Fruit fly (Drosophila melanogaster) whole organism, wandering third instar larva: Measurements from ENCODE around the gene TMEM216.
A peak's percentile ranks its signal among the peaks of the same experiment; 100 is the strongest.

Source experiments
- Abd-B ChIP-seq: fragments of >200 bp; optimal IDR thresholded peaks from 2 replicates; lab custom pipeline; 2017; ENCODE audit warnings: missing biosample characterization, missing genetic modification characterization
- CG32264 ChIP-seq: fragments of 200-800 bp; sonication (Bioruptor generic); optimal IDR thresholded peaks from 2 replicates; lab custom pipeline; 2016; ENCODE audit warnings: missing biosample characterization, missing genetic modification characterization
- CG9705 ChIP-seq: fragments of 200-800 bp; sonication (Bioruptor generic); optimal IDR thresholded peaks from 2 replicates; lab custom pipeline; 2018; ENCODE audit warnings: missing biosample characterization, mild to moderate bottlenecking, missing genetic modification characterization
- CrebA ChIP-seq: fragments of 200-800 bp; sonication (Bioruptor generic); optimal IDR thresholded peaks from 2 replicates; lab custom pipeline; 2016; ENCODE audit warnings: missing biosample characterization, mild to moderate bottlenecking, missing genetic modification characterization, borderline replicate concordance
- Dfd ChIP-seq: fragments of >200 bp; optimal IDR thresholded peaks from 2 replicates; lab custom pipeline; 2017; ENCODE audit warnings: missing biosample characterization, missing genetic modification characterization
- Dif ChIP-seq: fragments of 200-275, 200-300 bp; sonication (Bioruptor generic); optimal IDR thresholded peaks from 2 replicates; lab custom pipeline; 2018; ENCODE audit warnings: missing biosample characterization, missing genetic modification characterization; ENCODE audit not compliant: partially characterized antibody
- GATAd ChIP-seq: sonication (Bioruptor generic); optimal IDR thresholded peaks from 2 replicates; lab custom pipeline; 2016; ENCODE audit warnings: missing biosample characterization, missing genetic modification characterization
- HLH106 ChIP-seq: fragments of 200-800 bp; optimal IDR thresholded peaks from 3 replicates; lab custom pipeline; 2019; ENCODE audit warnings: missing biosample characterization, mild to moderate bottlenecking, missing genetic modification characterization, moderate library complexity
- Hnf4 ChIP-seq: fragments of 200-800 bp; sonication (Bioruptor generic); optimal IDR thresholded peaks from 2 replicates; lab custom pipeline; 2016; ENCODE audit warnings: missing biosample characterization, mild to moderate bottlenecking, missing genetic modification characterization
- Hr78 ChIP-seq: fragments of >200 bp; optimal IDR thresholded peaks from 2 replicates; lab custom pipeline; 2017; ENCODE audit warnings: missing biosample characterization, missing genetic modification characterization
- Hr83 ChIP-seq: fragments of 200-300 bp; sonication (Bioruptor generic); optimal IDR thresholded peaks from 2 replicates; lab custom pipeline; 2016; ENCODE audit warnings: missing biosample characterization, mild to moderate bottlenecking, missing genetic modification characterization, moderate library complexity; ENCODE audit not compliant: poor library complexity, severe bottlenecking
- Jra ChIP-seq: sonication (Bioruptor generic); optimal IDR thresholded peaks from 2 replicates; lab custom pipeline; 2016; ENCODE audit warnings: missing biosample characterization, missing genetic modification characterization
- Mio ChIP-seq: sonication (Bioruptor generic); optimal IDR thresholded peaks from 2 replicates; lab custom pipeline; 2016; ENCODE audit warnings: missing biosample characterization, missing genetic modification characterization
- Myc ChIP-seq: fragments of >200 bp; optimal IDR thresholded peaks from 2 replicates; lab custom pipeline; 2017
- N ChIP-seq: fragments of >200 bp; optimal IDR thresholded peaks from 2 replicates; lab custom pipeline; 2018; ENCODE audit warnings: missing biosample characterization, missing external identifiers, missing genetic modification characterization
- OdsH ChIP-seq: fragments of 200-800 bp; sonication (Bioruptor generic); optimal IDR thresholded peaks from 2 replicates; lab custom pipeline; 2016; ENCODE audit warnings: missing biosample characterization, mild to moderate bottlenecking, missing genetic modification characterization
- Rel ChIP-seq, 2 experiments: fragments of 200-800 bp; sonication (Bioruptor generic) in 1 of 2; optimal IDR thresholded peaks; 2 replicates in 1 of 2; 3 replicates in 1 of 2; lab custom pipeline; 2016 to 2019; ENCODE audit warnings: mild to moderate bottlenecking in 2 of 2, missing biosample characterization in 2 of 2, missing genetic modification characterization in 2 of 2, moderate library complexity in 1 of 2
- Sp1 ChIP-seq: fragments of 200-800 bp; sonication (Bioruptor generic); optimal IDR thresholded peaks from 3 replicates; lab custom pipeline; 2019; ENCODE audit warnings: missing biosample characterization, mild to moderate bottlenecking, missing genetic modification characterization, moderate library complexity
- Vsx2 ChIP-seq: fragments of 200-300, 225-300 bp; sonication (Bioruptor generic); optimal IDR thresholded peaks from 2 replicates; lab custom pipeline; 2018; ENCODE audit warnings: missing biosample characterization, missing genetic modification characterization; ENCODE audit not compliant: partially characterized antibody
- br ChIP-seq: fragments of 200-800 bp; sonication (Bioruptor generic); optimal IDR thresholded peaks from 2 replicates; lab custom pipeline; 2016; ENCODE audit warnings: missing biosample characterization, missing genetic modification characterization
- brk ChIP-seq: fragments of 200-800 bp; sonication (Bioruptor generic); optimal IDR thresholded peaks from 2 replicates; lab custom pipeline; 2016; ENCODE audit warnings: missing biosample characterization, mild to moderate bottlenecking, missing genetic modification characterization
- dl ChIP-seq, 2 experiments: fragments of 175-275, 200-275 bp in 1 of 2; fragments of 200-275 bp in 1 of 2; sonication (Bioruptor generic); optimal IDR thresholded peaks; lab custom pipeline; 2018; ENCODE audit warnings: mild to moderate bottlenecking in 2 of 2, missing biosample characterization in 2 of 2, missing genetic modification characterization in 2 of 2, moderate library complexity in 2 of 2; ENCODE audit not compliant: partially characterized antibody in 2 of 2, insufficient read depth in 1 of 2
- dmrt93B ChIP-seq: fragments of 200-800 bp; sonication (Bioruptor generic); optimal IDR thresholded peaks from 2 replicates; lab custom pipeline; 2018; ENCODE audit warnings: missing biosample characterization, mild to moderate bottlenecking, missing genetic modification characterization
- dsf ChIP-seq: sonication (Bioruptor generic); optimal IDR thresholded peaks from 2 replicates; lab custom pipeline; 2016; ENCODE audit warnings: missing biosample characterization, missing genetic modification characterization, borderline replicate concordance
- ey ChIP-seq: fragments of 200-800 bp; sonication (Bioruptor generic); optimal IDR thresholded peaks from 2 replicates; lab custom pipeline; 2016; ENCODE audit warnings: missing biosample characterization, missing genetic modification characterization
- foxo ChIP-seq, 2 experiments: fragments of 200-800 bp; sonication (Bioruptor generic); optimal IDR thresholded peaks; 2 replicates in 1 of 2; 3 replicates in 1 of 2; lab custom pipeline; 2016 to 2017; ENCODE audit warnings: missing biosample characterization in 2 of 2, missing genetic modification characterization in 2 of 2
- fru ChIP-seq: fragments of 200-800 bp; sonication (Bioruptor generic); optimal IDR thresholded peaks from 3 replicates; lab custom pipeline; 2016; ENCODE audit warnings: missing biosample characterization, mild to moderate bottlenecking, missing genetic modification characterization
- h ChIP-seq: fragments of 200-800 bp; sonication (Bioruptor generic); optimal IDR thresholded peaks from 3 replicates; lab custom pipeline; 2016; ENCODE audit warnings: missing biosample characterization, mild to moderate bottlenecking, missing genetic modification characterization
- jim ChIP-seq: fragments of 175-275, 200-325 bp; sonication (Bioruptor generic); optimal IDR thresholded peaks from 2 replicates; lab custom pipeline; 2016; ENCODE audit warnings: missing biosample characterization, mild to moderate bottlenecking, missing genetic modification characterization
- lola ChIP-seq: fragments of >200 bp; optimal IDR thresholded peaks from 2 replicates; lab custom pipeline; 2017; ENCODE audit warnings: missing biosample characterization, missing genetic modification characterization
- pan ChIP-seq: fragments of >200 bp; optimal IDR thresholded peaks from 2 replicates; lab custom pipeline; 2017
- psq ChIP-seq: fragments of 200-800 bp; sonication (Bioruptor generic); optimal IDR thresholded peaks from 3 replicates; lab custom pipeline; 2017; ENCODE audit warnings: missing biosample characterization, mild to moderate bottlenecking, missing genetic modification characterization, moderate library complexity
- rgr ChIP-seq: fragments of 200-800 bp; sonication (Bioruptor generic); optimal IDR thresholded peaks from 3 replicates; lab custom pipeline; 2016; ENCODE audit warnings: missing biosample characterization, mild to moderate bottlenecking, missing genetic modification characterization
- sage ChIP-seq: fragments of 200-800 bp; sonication (Bioruptor generic); optimal IDR thresholded peaks from 2 replicates; lab custom pipeline; 2016; ENCODE audit warnings: missing biosample characterization, mild to moderate bottlenecking, missing genetic modification characterization
- sv ChIP-seq: fragments of 200-800 bp; sonication (Bioruptor generic); optimal IDR thresholded peaks from 3 replicates; lab custom pipeline; 2016; ENCODE audit warnings: missing biosample characterization, missing genetic modification characterization
- tai ChIP-seq: sonication (Bioruptor generic); optimal IDR thresholded peaks from 2 replicates; lab custom pipeline; 2016; ENCODE audit warnings: missing biosample characterization, missing genetic modification characterization
- usp ChIP-seq: fragments of >200 bp; optimal IDR thresholded peaks from 2 replicates; lab custom pipeline; 2017; ENCODE audit warnings: missing biosample characterization, missing genetic modification characterization
- woc ChIP-seq: sonication (Bioruptor generic); optimal IDR thresholded peaks from 2 replicates; lab custom pipeline; 2016; ENCODE audit warnings: missing biosample characterization, mild to moderate bottlenecking, missing genetic modification characterization

TMEM216 gene

DNA sequence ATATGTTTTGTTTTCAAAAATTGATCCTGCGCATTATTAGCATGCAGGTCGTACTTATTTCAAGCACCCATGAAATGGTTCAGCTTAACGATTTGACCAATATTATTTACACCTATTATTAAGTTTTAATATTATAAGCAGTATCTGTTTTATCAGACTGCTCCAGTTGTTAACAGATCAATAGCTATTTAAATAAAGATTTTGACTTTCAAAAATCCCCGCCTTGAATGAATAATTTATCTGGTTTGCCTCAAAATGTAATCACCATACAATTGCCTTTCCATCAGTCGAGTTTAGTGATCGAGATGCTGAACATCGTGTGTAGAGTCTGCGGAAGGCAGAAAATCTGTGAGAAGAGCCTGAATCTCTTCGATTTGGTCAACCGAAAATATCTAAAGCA, 9.1 kb downstream of the TMEM216 start, which contains the start of gene ouib:
ouib (plus strand) TSS at position 301 of the 400 bp plus-strand sequence.
- TF ChIP-seq Sp1 (GFP tag; lab: Kevin White, UChicago) (no peak), tai (GFP tag; lab: Kevin White, UChicago) (no peak), CrebA (GFP tag; lab: Kevin White, UChicago) (no peak)

DNA sequence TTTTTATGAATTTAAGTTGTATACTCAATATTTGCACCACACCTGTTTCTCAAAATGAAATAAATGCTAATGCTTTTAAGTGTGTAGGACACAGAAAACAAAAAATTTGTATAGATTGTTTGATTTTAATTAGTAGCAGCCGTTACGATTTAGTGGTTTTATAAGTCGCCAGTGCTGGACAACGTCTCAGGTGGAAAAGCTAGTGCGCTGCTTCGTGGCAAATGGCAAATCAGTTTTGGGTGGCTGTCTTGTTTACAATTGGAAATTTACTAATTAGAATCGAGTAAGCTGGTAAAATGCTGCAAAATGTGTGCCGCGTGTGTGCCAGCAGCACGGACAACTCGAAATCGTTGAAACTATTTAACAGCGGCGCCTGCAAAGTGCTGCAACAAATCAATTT, 10.6 kb downstream of the TMEM216 start, which contains the start of gene CG8159:
CG8159 (plus strand) TSS at position 223 of the 400 bp plus-strand sequence.
- TF ChIP-seq Rel (GFP tag; optimal IDR thresholded peaks at IDR 0.05; lab: Kevin White, UChicago) (no peak), Rel (tag; optimal IDR thresholded peaks at IDR 0.05; lab: Kevin White, UChicago) (peak; percentile 97), dsf (GFP tag; lab: Kevin White, UChicago) (no peak), ey (GFP tag; lab: Kevin White, UChicago) (peak; percentile 18), Hr83 (peak; percentile 79), sv (GFP tag; lab: Kevin White, UChicago) (no peak), usp (GFP tag; lab: Kevin White, UChicago) (no peak), Myc (lab: Kevin White, UChicago) (no peak), woc (no peak), OdsH (GFP tag; lab: Kevin White, UChicago) (peak; percentile 1)
- TF ChIP-seq, all 38 proteins: peak for 4

DNA sequence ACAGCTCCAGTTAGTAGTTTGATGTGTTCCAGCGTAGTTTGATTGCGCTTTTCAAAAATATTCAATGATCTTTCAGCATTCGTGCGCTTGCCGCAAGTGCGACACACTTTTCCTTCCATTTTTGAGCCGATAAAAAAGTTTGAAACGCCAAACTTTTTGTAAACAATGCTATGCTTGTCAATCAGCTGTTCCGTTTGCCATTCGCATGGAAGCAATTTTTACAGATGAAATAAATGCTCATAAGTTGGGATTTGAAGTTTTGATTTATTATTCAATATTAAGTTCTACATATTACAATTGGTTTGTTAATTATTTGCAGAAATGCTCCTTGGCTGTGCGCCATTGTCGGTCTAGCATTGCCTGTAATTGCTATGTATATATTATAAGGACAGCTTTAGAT, 13.5 kb downstream of the TMEM216 start, which contains the start of gene ranshi:
ranshi (minus strand) TSS at position 152 of the 400 bp plus-strand sequence.
- TF ChIP-seq br (GFP tag; lab: Kevin White, UChicago) (no peak), CrebA (GFP tag; lab: Kevin White, UChicago) (no peak), Hnf4 (GFP tag; lab: Kevin White, UChicago) (no peak), h (GFP tag; lab: Kevin White, UChicago) (no peak), Jra (no peak), pan (lab: Kevin White, UChicago) (no peak), sage (GFP tag; lab: Kevin White, UChicago) (no peak), Myc (lab: Kevin White, UChicago) (no peak)

DNA sequence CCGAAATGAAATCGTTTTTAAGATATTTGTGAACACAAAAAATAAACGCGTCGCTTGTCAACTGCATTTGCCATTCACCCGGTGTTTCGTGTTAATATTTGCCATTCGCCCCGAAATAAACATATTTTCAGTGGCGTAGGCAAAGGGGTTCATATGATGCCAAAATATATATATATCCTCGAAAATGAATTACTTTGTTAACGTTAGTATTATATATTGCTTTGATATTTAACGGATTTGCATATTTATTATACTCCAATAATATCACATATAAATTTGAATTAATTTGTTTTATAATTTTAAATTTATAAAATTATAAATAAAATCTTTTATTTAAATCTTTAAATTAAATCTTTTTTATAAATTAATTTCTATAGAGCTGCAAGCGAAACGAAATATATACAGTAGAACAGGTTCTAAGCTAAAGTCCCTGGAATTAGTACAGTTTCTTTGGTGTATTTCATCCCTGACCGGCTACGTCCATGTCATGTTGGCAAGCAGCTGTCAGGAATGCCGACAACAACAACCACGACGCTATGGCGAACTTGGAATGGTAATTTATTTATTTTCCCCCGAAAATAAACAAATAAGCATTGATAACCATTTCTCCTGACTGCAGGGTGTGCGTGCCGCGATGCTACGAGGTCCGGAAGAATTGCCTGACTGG, 15.7 kb downstream of the TMEM216 start, which contains the start of the genes M1BP and CG8202:
M1BP (minus strand) TSS at position 102 of the 667 bp plus-strand sequence.
CG8202 (plus strand) TSS at position 495 of the 667 bp plus-strand sequence.
- TF ChIP-seq jim (GFP tag; lab: Kevin White, UChicago) (peak; percentile 32), dsf (GFP tag; lab: Kevin White, UChicago) (peak; percentile 35), lola (GFP tag; lab: Kevin White, UChicago) (no peak), Vsx2 (no peak), brk (GFP tag; lab: Kevin White, UChicago) (no peak), N (no peak), ey (GFP tag; lab: Kevin White, UChicago) (peak; percentile 59), Abd-B (GFP tag; lab: Kevin White, UChicago) (no peak), foxo (GFP tag; optimal IDR thresholded peaks at IDR 0.05; lab: Kevin White, UChicago) (peak in 1 of 2 experiments; percentile 89), h (GFP tag; lab: Kevin White, UChicago) (peak; percentile 74), sv (GFP tag; lab: Kevin White, UChicago) (peak; percentile 44), br (GFP tag; lab: Kevin White, UChicago) (peak; percentile 64), woc (peak; percentile 63), tai (GFP tag; lab: Kevin White, UChicago) (no peak), usp (GFP tag; lab: Kevin White, UChicago) (no peak), Rel (GFP tag; optimal IDR thresholded peaks at IDR 0.05; lab: Kevin White, UChicago) (no peak), Rel (tag; optimal IDR thresholded peaks at IDR 0.05; lab: Kevin White, UChicago) (peak; percentile 65), psq (GFP tag; lab: Kevin White, UChicago) (peak; percentile 88), Dfd (GFP tag; lab: Kevin White, UChicago) (no peak), fru (GFP tag; lab: Kevin White, UChicago) (peak; percentile 75), dmrt93B (GFP tag; lab: Kevin White, UChicago) (peak; percentile 87), Mio (GFP tag; lab: Kevin White, UChicago) (peak; percentile 44), Jra (peak; percentile 44), pan (lab: Kevin White, UChicago) (no peak), Hnf4 (GFP tag; lab: Kevin White, UChicago) (peak; percentile 70), CrebA (GFP tag; lab: Kevin White, UChicago) (no peak), sage (GFP tag; lab: Kevin White, UChicago) (peak; percentile 41), GATAd (GFP tag; lab: Kevin White, UChicago) (no peak), CG9705 (peak; percentile 78), OdsH (GFP tag; lab: Kevin White, UChicago) (peak; percentile 83), HLH106 (tag; lab: Kevin White, UChicago) (peak; percentile 91), CG32264 (GFP tag; lab: Kevin White, UChicago) (no peak), Dif (no peak), Hr78 (GFP tag; lab: Kevin White, UChicago) (no peak), dl (GFP tag; optimal IDR thresholded peaks at IDR 0.05; lab: Kevin White, UChicago; ENCODE audit: insufficient read depth in 1 of 2, partially characterized antibody in 2 of 2) (no peak), rgr (GFP tag; lab: Kevin White, UChicago) (peak; percentile 86), Hr83 (peak; percentile 58), Myc (lab: Kevin White, UChicago) (peak; percentile 42), Sp1 (GFP tag; lab: Kevin White, UChicago) (peak; percentile 92)
